Worm (Caenorhabditis elegans) whole organism, L1 larva: Measurements from ENCODE around the gene C07A12.18.
A peak's percentile ranks its signal among the peaks of the same experiment; 100 is the strongest.

Source experiments
- C16A3.4 ChIP-seq: fragments of 150-350 bp; optimal IDR thresholded peaks from 2 replicates; lab custom pipeline; 2014; ENCODE audit warnings: missing biosample characterization, missing genetic modification characterization
- F16B12.6 ChIP-seq: fragments of 150-350 bp; optimal IDR thresholded peaks from 2 replicates; lab custom pipeline; 2014; ENCODE audit warnings: missing biosample characterization, missing genetic modification characterization
- Y116A8C.19 ChIP-seq: sonication (generic microtip); optimal IDR thresholded peaks from 2 replicates; lab custom pipeline; 2016; ENCODE audit warnings: missing compliant biosample characterization, missing genetic modification characterization, borderline replicate concordance
- aha-1 ChIP-seq: fragments of 150-350 bp; optimal IDR thresholded peaks from 2 replicates; lab custom pipeline; 2014; ENCODE audit warnings: missing biosample characterization, missing genetic modification characterization
- alr-1 ChIP-seq: fragments of 200-800 bp; sonication (Bioruptor generic); optimal IDR thresholded peaks from 2 replicates; lab custom pipeline; 2018; ENCODE audit warnings: borderline replicate concordance, mild to moderate bottlenecking, missing genetic modification characterization, missing compliant biosample characterization
- blmp-1 ChIP-seq: fragments of 150-350 bp; optimal IDR thresholded peaks from 2 replicates; lab custom pipeline; 2014; ENCODE audit warnings: missing biosample characterization, missing genetic modification characterization
- ceh-63 ChIP-seq: fragments of 200-800 bp; sonication (Bioruptor generic); optimal IDR thresholded peaks from 2 replicates; lab custom pipeline; 2018; ENCODE audit warnings: mild to moderate bottlenecking, missing genetic modification characterization, missing compliant biosample characterization
- ceh-82 ChIP-seq, 3 experiments: fragments of 150-350 bp in 1 of 3; sonication (generic microtip) in 2 of 3; optimal IDR thresholded peaks; 2 replicates each; lab custom pipeline; 2014 to 2017; ENCODE audit warnings: missing biosample characterization in 3 of 3, missing genetic modification characterization in 3 of 3
- ceh-88 ChIP-seq: fragments of 200-800 bp; sonication (Bioruptor generic); IDR thresholded peaks from 2 replicates; pipeline ENCODE4 v1.3.6; 2022; ENCODE audit warnings: missing genetic modification characterization, missing compliant biosample characterization
- ces-1 ChIP-seq: fragments of 150-350 bp; optimal IDR thresholded peaks from 2 replicates; lab custom pipeline; 2014; ENCODE audit warnings: missing biosample characterization, missing genetic modification reagents, missing genetic modification characterization
- efl-1 ChIP-seq, 4 experiments: fragments of 150-350 bp; optimal IDR thresholded peaks in 3 of 4; peaks in 1 of 4; 1 replicate in 1 of 4; 2 replicates in 3 of 4; lab custom pipeline; 2014; ENCODE audit warnings: missing biosample characterization in 2 of 4, missing genetic modification characterization in 2 of 4, missing genetic modification reagents in 2 of 4
- egl-13 ChIP-seq: sonication (generic microtip); optimal IDR thresholded peaks from 2 replicates; lab custom pipeline; 2016; ENCODE audit warnings: missing genotype, missing genetic modification reagents, missing genetic modification characterization, missing compliant biosample characterization
- elt-2 ChIP-seq: sonication (generic microtip); optimal IDR thresholded peaks from 2 replicates; lab custom pipeline; 2016; ENCODE audit warnings: missing genetic modification characterization, mild to moderate bottlenecking, inconsistent platforms, missing compliant biosample characterization, missing genetic modification reagents
- elt-3 ChIP-seq, 6 experiments: fragments of 150-350 bp in 1 of 6; sonication (generic microtip); optimal IDR thresholded peaks; 2 replicates each; lab custom pipeline; 2017 to 2018; ENCODE audit warnings: missing biosample characterization in 6 of 6, missing genetic modification characterization in 6 of 6, inconsistent platforms in 1 of 6
- fkh-4 ChIP-seq: sonication (generic microtip); optimal IDR thresholded peaks from 2 replicates; lab custom pipeline; 2016; ENCODE audit warnings: missing compliant biosample characterization, missing genetic modification characterization, borderline replicate concordance
- fkh-8 ChIP-seq: sonication (generic microtip); optimal IDR thresholded peaks from 2 replicates; lab custom pipeline; 2016; ENCODE audit warnings: mild to moderate bottlenecking, missing genetic modification characterization, missing compliant biosample characterization
- hpl-2 ChIP-seq: fragments of 150-350 bp; optimal IDR thresholded peaks from 2 replicates; lab custom pipeline; 2014; ENCODE audit warnings: missing biosample characterization, missing genetic modification reagents, missing genetic modification characterization
- isw-1 ChIP-seq: fragments of 200-800 bp; sonication (Bioruptor generic); IDR thresholded peaks from 2 replicates; pipeline ENCODE4 v1.3.6; 2022; ENCODE audit warnings: missing genetic modification characterization, missing compliant biosample characterization
- jun-1 ChIP-seq: fragments of 150-350 bp; optimal IDR thresholded peaks from 2 replicates; lab custom pipeline; 2014; ENCODE audit warnings: missing biosample characterization, missing genetic modification reagents, missing genetic modification characterization
- lin-13 ChIP-seq: fragments of 150-350 bp; optimal IDR thresholded peaks from 2 replicates; lab custom pipeline; 2014; ENCODE audit warnings: missing biosample characterization, missing genetic modification reagents, missing genetic modification characterization
- lin-14 ChIP-seq: fragments of 200-800 bp; sonication (Bioruptor generic); optimal IDR thresholded peaks from 2 replicates; lab custom pipeline; 2018; ENCODE audit warnings: mild to moderate bottlenecking, missing genetic modification characterization, moderate library complexity, missing compliant biosample characterization
- lin-35 ChIP-seq, 2 experiments: fragments of 150-350 bp; optimal IDR thresholded peaks; 2 replicates each; lab custom pipeline; 2014; ENCODE audit warnings: missing biosample characterization in 2 of 2, missing genetic modification characterization in 2 of 2, missing genetic modification reagents in 2 of 2
- lin-39 ChIP-seq: fragments of 150-350 bp; optimal IDR thresholded peaks from 2 replicates; lab custom pipeline; 2014; ENCODE audit warnings: missing biosample characterization, missing genetic modification reagents, missing genetic modification characterization
- lir-3 ChIP-seq: sonication (generic microtip); optimal IDR thresholded peaks from 2 replicates; lab custom pipeline; 2016; ENCODE audit warnings: mild to moderate bottlenecking, missing genetic modification characterization, moderate library complexity, missing compliant biosample characterization; ENCODE audit not compliant: poor library complexity
- mdl-1 ChIP-seq, 2 experiments: fragments of 150-350 bp; optimal IDR thresholded peaks; 2 replicates each; lab custom pipeline; 2014 to 2017; ENCODE audit warnings: missing biosample characterization in 2 of 2, missing genetic modification characterization in 2 of 2, inconsistent platforms in 1 of 2
- mef-2 ChIP-seq: fragments of 150-350 bp; optimal IDR thresholded peaks from 2 replicates; lab custom pipeline; 2014; ENCODE audit warnings: missing biosample characterization, missing genetic modification characterization
- nhr-11 ChIP-seq: fragments of 150-350 bp; optimal IDR thresholded peaks from 2 replicates; lab custom pipeline; 2014; ENCODE audit warnings: missing biosample characterization, missing genetic modification characterization
- nhr-19 ChIP-seq: fragments of 200-800 bp; sonication (Bioruptor generic); conservative IDR thresholded peaks from 2 replicates; pipeline ENCODE4 v1.3.6; 2022; ENCODE audit warnings: missing genetic modification characterization, missing compliant biosample characterization
- nhr-237 ChIP-seq: fragments of 150-350 bp; optimal IDR thresholded peaks from 2 replicates; lab custom pipeline; 2014; ENCODE audit warnings: missing biosample characterization, missing genetic modification characterization
- nhr-28 ChIP-seq: fragments of 150-350 bp; optimal IDR thresholded peaks from 2 replicates; lab custom pipeline; 2014; ENCODE audit warnings: missing biosample characterization, missing genetic modification characterization
- nhr-47 ChIP-seq: sonication (generic microtip); optimal IDR thresholded peaks from 2 replicates; lab custom pipeline; 2016; ENCODE audit warnings: mild to moderate bottlenecking, missing genetic modification characterization, moderate library complexity, missing compliant biosample characterization
- nhr-76 ChIP-seq: sonication (generic microtip); optimal IDR thresholded peaks from 2 replicates; lab custom pipeline; 2017; ENCODE audit warnings: missing biosample characterization, missing genetic modification characterization
- nhr-77 ChIP-seq: fragments of 150-350 bp; optimal IDR thresholded peaks from 2 replicates; lab custom pipeline; 2014; ENCODE audit warnings: missing biosample characterization, missing genetic modification characterization
- nhr-84 ChIP-seq: sonication (generic microtip); optimal IDR thresholded peaks from 2 replicates; lab custom pipeline; 2017; ENCODE audit warnings: missing biosample characterization, missing genetic modification characterization
- nhr-85 ChIP-seq: sonication (generic microtip); peaks from one replicate; lab custom pipeline; 2016; ENCODE audit warnings: missing genetic modification characterization, inconsistent platforms, missing compliant biosample characterization
- pag-3 ChIP-seq: sonication (generic microtip); optimal IDR thresholded peaks from 2 replicates; lab custom pipeline; 2017; ENCODE audit warnings: missing genetic modification characterization, mild to moderate bottlenecking, missing compliant biosample characterization, antibody characterized with exemption, borderline replicate concordance; ENCODE audit not compliant: insufficient read depth
- snpc-4 ChIP-seq: fragments of 150-350 bp; optimal IDR thresholded peaks from 2 replicates; lab custom pipeline; 2014; ENCODE audit warnings: missing biosample characterization, missing genetic modification characterization
- snu-23 ChIP-seq: sonication (generic microtip); optimal IDR thresholded peaks from 2 replicates; lab custom pipeline; 2016; ENCODE audit warnings: missing genetic modification characterization, missing compliant biosample characterization
- sox-4 ChIP-seq: sonication (generic microtip); optimal IDR thresholded peaks from 2 replicates; lab custom pipeline; 2016; ENCODE audit warnings: missing genetic modification characterization, missing compliant biosample characterization
- sptf-1 ChIP-seq: fragments of 150-350 bp; optimal IDR thresholded peaks from 2 replicates; lab custom pipeline; 2014; ENCODE audit warnings: missing biosample characterization, missing genetic modification characterization
- tlp-1 ChIP-seq: fragments of 150-350 bp; optimal IDR thresholded peaks from 2 replicates; lab custom pipeline; 2014; ENCODE audit warnings: missing biosample characterization, missing genetic modification characterization
- unc-30 ChIP-seq: sonication (generic microtip); optimal IDR thresholded peaks from 2 replicates; lab custom pipeline; 2017; ENCODE audit warnings: missing biosample characterization, missing genetic modification characterization
- unc-86 ChIP-seq: sonication (generic microtip); optimal IDR thresholded peaks from 2 replicates; lab custom pipeline; 2016; ENCODE audit warnings: missing genetic modification characterization, missing compliant biosample characterization
- unc-98 ChIP-seq: fragments of 200-800 bp; sonication (Bioruptor generic); IDR thresholded peaks from 2 replicates; pipeline ENCODE4 v1.3.6; 2022; ENCODE audit warnings: missing genetic modification characterization, missing compliant biosample characterization
- xbp-1 ChIP-seq: sonication (generic microtip); optimal IDR thresholded peaks from 2 replicates; lab custom pipeline; 2016; ENCODE audit warnings: missing genetic modification characterization, missing compliant biosample characterization
- ztf-4 ChIP-seq: fragments of 150-350 bp; optimal IDR thresholded peaks from 2 replicates; lab custom pipeline; 2014; ENCODE audit warnings: missing biosample characterization, missing genetic modification characterization

Gene C07A12.18

ce11 chrX:4504108-4504668 lies 45.5 kb downstream of the C07A12.18 start, which contains the start of gene dgk-2 (continued):
- TF ChIP-seq nhr-11 (tag; lab: Kevin White, UChicago) (no peak), snu-23 (GFP tag; lab: Kevin White, UChicago) (no peak)

ce11 chrX:4503259-4503658 lies 46.4 kb downstream of the C07A12.18 start:
- TF ChIP-seq unc-98 (no peak), mdl-1 (tag; optimal IDR thresholded peaks at IDR 0.05; lab: Kevin White, UChicago) (peak in 1 of 2 experiments; percentile 13), snpc-4 (tag; lab: Kevin White, UChicago) (no peak), lin-13 (no peak), fkh-8 (tag; lab: Kevin White, UChicago) (no peak), isw-1 (GFP tag; lab: Robert Waterston, UW) (no peak), elt-3 (tag; optimal IDR thresholded peaks at IDR 0.05; lab: Kevin White, UChicago) (no peak), unc-30 (tag; lab: Kevin White, UChicago) (no peak)
- TF ChIP-seq, all 84 proteins: peak for 1

ce11 chrX:4502039-4502438 lies 47.7 kb downstream of the C07A12.18 start:
- no peak for TF ChIP-seq mdl-1 (tag; optimal IDR thresholded peaks at IDR 0.05; lab: Kevin White, UChicago)
- TF ChIP-seq nhr-47 (tag; lab: Kevin White, UChicago), result no peak
- peak; percentile 10 for TF ChIP-seq blmp-1 (tag; lab: Kevin White, UChicago)
- no peak for TF ChIP-seq jun-1 (tag; lab: Kevin White, UChicago)
- TF ChIP-seq nhr-237, result no peak
- no peak for TF ChIP-seq ceh-63 (GFP tag; lab: Kevin White, UChicago)
- peak; percentile 18 for TF ChIP-seq elt-2 (tag; lab: Kevin White, UChicago)

ce11 chrX:4500499-4500898 lies 49.2 kb downstream of the C07A12.18 start:
- no peak for TF ChIP-seq ceh-82 (tag; optimal IDR thresholded peaks at IDR 0.05; lab: Kevin White, UChicago)
- TF ChIP-seq xbp-1 (tag; lab: Kevin White, UChicago), result no peak
- no peak for TF ChIP-seq alr-1 (tag; lab: Kevin White, UChicago)
- TF ChIP-seq unc-86, result no peak
- TF ChIP-seq lir-3 (tag; lab: Kevin White, UChicago), result no peak
- TF ChIP-seq pag-3 (tag; lab: Kevin White, UChicago), result no peak
- TF ChIP-seq nhr-84 (tag; lab: Kevin White, UChicago), result no peak
- TF ChIP-seq snpc-4 (tag; lab: Kevin White, UChicago), result no peak
- no peak for TF ChIP-seq isw-1 (GFP tag; lab: Robert Waterston, UW)
- no peak for TF ChIP-seq nhr-28 (tag; lab: Kevin White, UChicago)
- TF ChIP-seq unc-30 (tag; lab: Kevin White, UChicago), result no peak
- TF ChIP-seq ceh-88 (GFP tag; lab: Robert Waterston, UW), result no peak
- TF ChIP-seq C16A3.4, result no peak
- TF ChIP-seq egl-13 (tag; lab: Kevin White, UChicago), result no peak
- no peak for TF ChIP-seq nhr-19
- no peak for TF ChIP-seq hpl-2
- no peak for TF ChIP-seq nhr-77
- TF ChIP-seq mef-2, result no peak
- TF ChIP-seq sptf-1 (tag; lab: Kevin White, UChicago), result no peak

- no peak for TF ChIP-seq ztf-4 (tag; lab: Kevin White, UChicago)
- no peak for TF ChIP-seq sox-4
- no peak for TF ChIP-seq Y116A8C.19 (tag; lab: Kevin White, UChicago)
- TF ChIP-seq lin-35 (GFP tag; optimal IDR thresholded peaks at IDR 0.05; lab: Kevin White, UChicago), result no peak
- TF ChIP-seq lin-14, result peak; percentile 45
- no peak for TF ChIP-seq nhr-76
- TF ChIP-seq mdl-1 (tag; optimal IDR thresholded peaks at IDR 0.05; lab: Kevin White, UChicago), result peak in 1 of 2 experiments; percentile 13
- peak; percentile 5 for TF ChIP-seq xbp-1 (tag; lab: Kevin White, UChicago)
- TF ChIP-seq blmp-1 (tag; lab: Kevin White, UChicago), result peak; percentile 60
- no peak for TF ChIP-seq ces-1 (GFP tag; lab: Kevin White, UChicago)
- peak; percentile 82 for TF ChIP-seq nhr-85 (tag; lab: Kevin White, UChicago)
- no peak for TF ChIP-seq tlp-1 (tag; lab: Kevin White, UChicago)
- no peak for TF ChIP-seq lin-39 (tag; lab: Kevin White, UChicago)
- no peak for TF ChIP-seq F16B12.6
- TF ChIP-seq efl-1 (optimal IDR thresholded peaks at IDR 0.05; lab: Kevin White, UChicago), result no peak
- TF ChIP-seq efl-1 (GFP tag; optimal IDR thresholded peaks at IDR 0.05 in 1 of 2; lab: Kevin White, UChicago), result peak in 1 of 2 experiments; percentile 80
- no peak for TF ChIP-seq fkh-4 (tag; lab: Kevin White, UChicago)
- TF ChIP-seq aha-1 (tag; lab: Kevin White, UChicago), result no peak
Observed at ce11 chrX:4498478-4498877, 51.2 kb downstream of the C07A12.18 start.
